Worm (Caenorhabditis elegans) whole organism, late embryonic: ENCODE results near the gene srg-66.

Experiments
- K02D7.2 ChIP-seq: sonication (generic microtip); optimal IDR thresholded peaks from 2 replicates; lab custom pipeline; 2017; ENCODE audit warnings: mild to moderate bottlenecking, missing genetic modification characterization, missing compliant biosample characterization
- ahr-1 ChIP-seq: sonication (generic microtip); optimal IDR thresholded peaks from 2 replicates; lab custom pipeline; 2016; ENCODE audit warnings: missing genetic modification characterization, missing compliant biosample characterization
- ceh-14 ChIP-seq: sonication (generic microtip); optimal IDR thresholded peaks from 2 replicates; lab custom pipeline; 2016; ENCODE audit warnings: missing genotype, missing genetic modification characterization, missing compliant biosample characterization
- ceh-2 ChIP-seq: sonication (generic microtip); optimal IDR thresholded peaks from 2 replicates; lab custom pipeline; 2016; ENCODE audit warnings: missing genotype, missing genetic modification characterization, missing compliant biosample characterization
- ceh-22 ChIP-seq: sonication (generic microtip); optimal IDR thresholded peaks from 2 replicates; lab custom pipeline; 2017; ENCODE audit warnings: missing biosample characterization, missing genetic modification characterization
- ceh-45 ChIP-seq: fragments of 200-800 bp; sonication (Bioruptor generic); IDR thresholded peaks from 2 replicates; pipeline ENCODE4 v1.3.6; 2022; ENCODE audit warnings: missing genetic modification reagents, missing genetic modification characterization, missing compliant biosample characterization
- ceh-48 ChIP-seq: sonication (generic microtip); optimal IDR thresholded peaks from 2 replicates; lab custom pipeline; 2016; ENCODE audit warnings: missing genetic modification characterization, inconsistent platforms, missing compliant biosample characterization
- ceh-6 ChIP-seq: fragments of 200-800 bp; sonication (Bioruptor generic); optimal IDR thresholded peaks from 2 replicates; lab custom pipeline; 2018; ENCODE audit warnings: mild to moderate bottlenecking, missing genetic modification characterization, missing compliant biosample characterization
- ceh-9 ChIP-seq: sonication (generic microtip); optimal IDR thresholded peaks from 2 replicates; lab custom pipeline; 2016; ENCODE audit warnings: mild to moderate bottlenecking, missing genetic modification characterization, inconsistent platforms, missing compliant biosample characterization
- dve-1 ChIP-seq: sonication (generic microtip); optimal IDR thresholded peaks from 2 replicates; lab custom pipeline; 2017; ENCODE audit warnings: antibody characterized with exemption, mild to moderate bottlenecking, missing genetic modification characterization, missing compliant biosample characterization
- elt-2 ChIP-seq: sonication (generic microtip); optimal IDR thresholded peaks from 2 replicates; lab custom pipeline; 2016; ENCODE audit warnings: missing genetic modification reagents, missing genetic modification characterization, missing compliant biosample characterization
- eyg-1 ChIP-seq: sonication (generic microtip); optimal IDR thresholded peaks from 2 replicates; lab custom pipeline; 2016; ENCODE audit warnings: missing genotype, missing genetic modification characterization, missing compliant biosample characterization
- fkh-10 ChIP-seq: fragments of 150-350 bp; optimal IDR thresholded peaks from 2 replicates; lab custom pipeline; 2014; ENCODE audit warnings: missing biosample characterization, missing genetic modification reagents, missing genetic modification characterization
- gmeb-2 ChIP-seq: sonication (generic microtip); optimal IDR thresholded peaks from 2 replicates; lab custom pipeline; 2016; ENCODE audit warnings: missing genetic modification characterization, inconsistent platforms, missing compliant biosample characterization
- hlh-15 ChIP-seq: sonication (generic microtip); optimal IDR thresholded peaks from 2 replicates; lab custom pipeline; 2016; ENCODE audit warnings: missing genetic modification characterization, missing compliant biosample characterization
- hlh-6 ChIP-seq: sonication (generic microtip); optimal IDR thresholded peaks from 2 replicates; lab custom pipeline; 2016; ENCODE audit warnings: missing genotype, missing genetic modification characterization, missing compliant biosample characterization
- lim-6 ChIP-seq: sonication (generic microtip); optimal IDR thresholded peaks from 2 replicates; lab custom pipeline; 2016; ENCODE audit warnings: missing genetic modification characterization, missing compliant biosample characterization
- madf-2 ChIP-seq: sonication (generic microtip); optimal IDR thresholded peaks from 2 replicates; lab custom pipeline; 2017; ENCODE audit warnings: missing genetic modification characterization, missing compliant biosample characterization
- nfya-1 ChIP-seq: sonication (generic microtip); optimal IDR thresholded peaks from 2 replicates; lab custom pipeline; 2017; ENCODE audit warnings: missing genetic modification characterization, mild to moderate bottlenecking, missing compliant biosample characterization, antibody characterized with exemption, moderate library complexity
- nhr-232 ChIP-seq: sonication (generic microtip); optimal IDR thresholded peaks from 2 replicates; lab custom pipeline; 2016; ENCODE audit warnings: missing genetic modification characterization, missing compliant biosample characterization
- pat-9 ChIP-seq: fragments of 200-800 bp; sonication (Bioruptor generic); optimal IDR thresholded peaks from 2 replicates; lab custom pipeline; 2018; ENCODE audit warnings: mild to moderate bottlenecking, missing genetic modification characterization, moderate library complexity, missing compliant biosample characterization
- pha-4 ChIP-seq: fragments of 150-350 bp; optimal IDR thresholded peaks from 2 replicates; lab custom pipeline; 2018; ENCODE audit warnings: missing biosample characterization, missing genetic modification reagents, missing genetic modification characterization
- pqm-1 ChIP-seq: sonication (generic microtip); optimal IDR thresholded peaks from 2 replicates; lab custom pipeline; 2016; ENCODE audit warnings: missing genetic modification characterization, missing compliant biosample characterization
- rnt-1 ChIP-seq: sonication (generic microtip); optimal IDR thresholded peaks from 2 replicates; lab custom pipeline; 2016; ENCODE audit warnings: missing genetic modification characterization, missing compliant biosample characterization
- syd-9 ChIP-seq: sonication (generic microtip); optimal IDR thresholded peaks from 2 replicates; lab custom pipeline; 2016; ENCODE audit warnings: mild to moderate bottlenecking, missing genetic modification characterization, moderate library complexity, missing compliant biosample characterization
- ttx-3 ChIP-seq: sonication (generic microtip); optimal IDR thresholded peaks from 2 replicates; lab custom pipeline; 2016; ENCODE audit warnings: missing genetic modification reagents, missing genetic modification characterization, missing compliant biosample characterization
- unc-3 ChIP-seq, 2 experiments: fragments of 200-800 bp in 1 of 2; sonication (Bioruptor generic) in 1 of 2; sonication (generic microtip) in 1 of 2; conservative IDR thresholded peaks in 1 of 2; optimal IDR thresholded peaks in 1 of 2; 2 replicates each; pipeline versions ENCODE4 v1.3.6 to Lab custom; 2016 to 2022; ENCODE audit warnings: missing compliant biosample characterization in 2 of 2, missing genetic modification characterization in 2 of 2, missing genetic modification reagents in 1 of 2
- unc-42 ChIP-seq: sonication (generic microtip); optimal IDR thresholded peaks from 2 replicates; lab custom pipeline; 2016; ENCODE audit warnings: missing genotype, missing genetic modification characterization, missing compliant biosample characterization
- unc-55 ChIP-seq: sonication (generic microtip); optimal IDR thresholded peaks from 2 replicates; lab custom pipeline; 2017; ENCODE audit warnings: missing biosample characterization, missing genetic modification reagents, missing genetic modification characterization
- zip-5 ChIP-seq: sonication (generic microtip); optimal IDR thresholded peaks from 2 replicates; lab custom pipeline; 2016; ENCODE audit warnings: missing genetic modification characterization, missing compliant biosample characterization

Gene srg-66

ce11 chrV:5447057-5447456 is 35.2 kb downstream of the srg-66 start:
- no peak for TF ChIP-seq unc-42
- TF ChIP-seq ceh-14, result no peak
- TF ChIP-seq lim-6 (tag; lab: Kevin White, UChicago), result no peak
- TF ChIP-seq madf-2, result no peak
- TF ChIP-seq syd-9 (tag; lab: Kevin White, UChicago), result no peak
- no peak for TF ChIP-seq pqm-1 (tag; lab: Kevin White, UChicago)
- TF ChIP-seq dve-1 (tag; lab: Kevin White, UChicago), result no peak
- no peak for TF ChIP-seq unc-55 (GFP tag; lab: Kevin White, UChicago)
- TF ChIP-seq fkh-10 (GFP tag; lab: Kevin White, UChicago), result no peak
- no peak for TF ChIP-seq pha-4 (tag; lab: Kevin White, UChicago)
- no peak for TF ChIP-seq ahr-1
- no peak for TF ChIP-seq hlh-15
- no peak for TF ChIP-seq ceh-45 (GFP tag; lab: Robert Waterston, UW)
- no peak for TF ChIP-seq K02D7.2 (tag; lab: Kevin White, UChicago)
- no peak for TF ChIP-seq eyg-1 (tag; lab: Kevin White, UChicago)
- no peak for TF ChIP-seq ceh-6
- no peak for TF ChIP-seq gmeb-2 (tag; lab: Kevin White, UChicago)
- TF ChIP-seq ttx-3 (tag; lab: Kevin White, UChicago), result no peak
- no peak for TF ChIP-seq zip-5 (tag; lab: Kevin White, UChicago)
- TF ChIP-seq hlh-6 (tag; lab: Kevin White, UChicago), result no peak
- TF ChIP-seq, all 69 proteins: peak for 0

DNA sequence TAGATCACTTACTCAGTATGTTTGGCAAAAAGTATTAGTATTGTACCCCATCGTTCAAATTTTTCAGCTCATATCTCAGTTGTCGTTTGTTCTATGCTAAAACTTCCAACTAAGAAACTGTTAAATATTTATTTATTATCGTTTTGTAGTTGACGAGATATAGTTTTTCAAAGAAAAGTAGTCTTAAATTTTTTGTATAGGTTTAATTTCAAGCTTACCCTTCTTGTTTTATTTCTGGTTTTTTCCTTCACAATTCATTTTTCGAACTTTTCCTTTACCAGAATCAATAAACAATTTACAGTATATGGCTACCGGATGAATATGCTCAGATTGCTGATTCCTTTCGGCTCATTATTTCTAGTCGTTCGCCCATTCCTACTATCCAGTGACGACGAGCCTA is 36.4 kb downstream of the srg-66 start, which contains the start of gene F08F3.1:
Gene F08F3.1 (plus strand): TSS at position 301 of the 400 bp plus-strand sequence.
- no peak for TF ChIP-seq pat-9 (tag; lab: Kevin White, UChicago)
- no peak for TF ChIP-seq ceh-22
- no peak for TF ChIP-seq ceh-48
- TF ChIP-seq ahr-1, result no peak
- TF ChIP-seq ceh-2 (tag; lab: Kevin White, UChicago), result no peak

- no peak for TF ChIP-seq nfya-1 (tag; lab: Kevin White, UChicago)
- TF ChIP-seq, all 69 proteins: peak for 0
These were observed 38.2 kb downstream of the srg-66 start for ce11 chrV:5444037-5444436.

- TF ChIP-seq elt-2 (tag; lab: Kevin White, UChicago), result no peak
These were observed 39.8 kb downstream of the srg-66 start for ce11 chrV:5442366-5442765.

ce11 chrV:5439068-5439467 is 43.1 kb downstream of the srg-66 start, which contains the start of gene snpc-1.3:
Gene snpc-1.3 (minus strand): TSS chrV:5439168.
- TF ChIP-seq unc-3 (GFP tag; conservative IDR thresholded peaks at IDR 0.05; lab: Robert Waterston, UW), result no peak
- no peak for TF ChIP-seq unc-3 (tag; optimal IDR thresholded peaks at IDR 0.05; lab: Kevin White, UChicago)
- TF ChIP-seq ceh-2 (tag; lab: Kevin White, UChicago), result no peak
- TF ChIP-seq nhr-232, result no peak

- peak; percentile 51 for TF ChIP-seq unc-42
- TF ChIP-seq pqm-1 (tag; lab: Kevin White, UChicago), result peak; percentile 41
- no peak for TF ChIP-seq syd-9 (tag; lab: Kevin White, UChicago)
- TF ChIP-seq ceh-2 (tag; lab: Kevin White, UChicago), result no peak
- TF ChIP-seq ceh-14, result peak; percentile 40
- peak; percentile 96 for TF ChIP-seq elt-2 (tag; lab: Kevin White, UChicago)
- no peak for TF ChIP-seq rnt-1 (tag; lab: Kevin White, UChicago)
- no peak for TF ChIP-seq ceh-9 (tag; lab: Kevin White, UChicago)
- TF ChIP-seq fkh-10 (GFP tag; lab: Kevin White, UChicago), result no peak
- peak; percentile 14 for TF ChIP-seq dve-1 (tag; lab: Kevin White, UChicago)
These were observed 49.2 kb downstream of the srg-66 start, which contains the start of gene acl-6 for ce11 chrV:5433020-5433419. Gene acl-6 (plus strand): TSS chrV:5433386.
